Worm (Caenorhabditis elegans) whole organism, early embryonic: ENCODE data around the gene C07G1.15.

Experiments used
- B0310.2 ChIP-seq: sonication (generic microtip); optimal IDR thresholded peaks from 2 replicates; lab custom pipeline; 2016; ENCODE audit warnings: mild to moderate bottlenecking, missing genetic modification characterization, missing compliant biosample characterization
- F13C5.2 ChIP-seq: sonication (generic microtip); optimal IDR thresholded peaks from 2 replicates; lab custom pipeline; 2017; ENCODE audit warnings: mild to moderate bottlenecking, missing genetic modification characterization, inconsistent platforms, missing compliant biosample characterization
- ama-1 ChIP-seq: fragments of 150-350 bp; optimal IDR thresholded peaks from 2 replicates; lab custom pipeline; 2014
- ets-7 ChIP-seq: sonication (generic microtip); optimal IDR thresholded peaks from 2 replicates; lab custom pipeline; 2016; ENCODE audit warnings: missing genotype, missing genetic modification characterization, missing compliant biosample characterization
- flt-1 ChIP-seq: fragments of 200-800 bp; sonication (Bioruptor generic); IDR thresholded peaks from 2 replicates; pipeline ENCODE4 v1.3.6; 2022; ENCODE audit warnings: missing genetic modification characterization, missing compliant biosample characterization
- hmg-4 ChIP-seq: fragments of 200-800 bp; sonication (Bioruptor generic); optimal IDR thresholded peaks from 2 replicates; lab custom pipeline; 2018; ENCODE audit warnings: mild to moderate bottlenecking, missing genetic modification characterization, missing compliant biosample characterization
- scrt-1 ChIP-seq: fragments of 200-800 bp; sonication (Bioruptor generic); IDR thresholded peaks from 2 replicates; pipeline ENCODE4 v1.3.6; 2022; ENCODE audit warnings: missing genetic modification characterization, missing compliant biosample characterization
- sea-1 ChIP-seq: fragments of 200-800 bp; sonication (Bioruptor generic); conservative IDR thresholded peaks from 2 replicates; pipeline ENCODE4 v1.3.6; 2022; ENCODE audit warnings: missing genetic modification characterization, missing compliant biosample characterization
- tbx-11 ChIP-seq: fragments of 200-800 bp; sonication (Bioruptor generic); IDR thresholded peaks from 2 replicates; pipeline ENCODE4 v1.3.6; 2022; ENCODE audit warnings: missing genetic modification characterization, missing compliant biosample characterization

ce11 chrIV:8148494-8148893 lies 21.3 kb upstream of the C07G1.15 start, which contains the start of gene pmk-1:
- no peak for TF ChIP-seq B0310.2 (tag; lab: Kevin White, UChicago)
- TF ChIP-seq ama-1 (lab: Kevin White, UChicago), result no peak
- TF ChIP-seq scrt-1 (GFP tag; lab: Robert Waterston, UW), result no peak
- no peak for TF ChIP-seq flt-1 (GFP tag; lab: Robert Waterston, UW)
- TF ChIP-seq tbx-11 (GFP tag; lab: Robert Waterston, UW), result no peak
- TF ChIP-seq F13C5.2, result no peak
- TF ChIP-seq sea-1 (GFP tag; lab: Robert Waterston, UW), result no peak
- TF ChIP-seq hmg-4 (GFP tag; lab: Kevin White, UChicago), result no peak
- TF ChIP-seq ets-7 (tag; lab: Kevin White, UChicago), result no peak
